Worm (Caenorhabditis elegans) whole organism, L1 larva: ENCODE measurements around the gene R13H4.5.
A peak's percentile ranks its signal among the peaks of the same experiment; 100 is the strongest.

Experiments
- C04F5.9 ChIP-seq: sonication (generic microtip); optimal IDR thresholded peaks from 2 replicates; lab custom pipeline; 2016; ENCODE audit warnings: missing genetic modification characterization, missing compliant biosample characterization
- C16A3.4 ChIP-seq: fragments of 150-350 bp; optimal IDR thresholded peaks from 2 replicates; lab custom pipeline; 2014; ENCODE audit warnings: missing biosample characterization, missing genetic modification characterization
- C34B4.2 ChIP-seq: sonication (generic microtip); optimal IDR thresholded peaks from 2 replicates; lab custom pipeline; 2017; ENCODE audit warnings: mild to moderate bottlenecking, missing genetic modification characterization, missing compliant biosample characterization
- blmp-1 ChIP-seq: fragments of 150-350 bp; optimal IDR thresholded peaks from 2 replicates; lab custom pipeline; 2014; ENCODE audit warnings: missing biosample characterization, missing genetic modification characterization
- ceh-63 ChIP-seq: fragments of 200-800 bp; sonication (Bioruptor generic); optimal IDR thresholded peaks from 2 replicates; lab custom pipeline; 2018; ENCODE audit warnings: mild to moderate bottlenecking, missing genetic modification characterization, missing compliant biosample characterization
- ceh-82 ChIP-seq, 3 experiments: fragments of 150-350 bp in 1 of 3; sonication (generic microtip) in 2 of 3; optimal IDR thresholded peaks; 2 replicates each; lab custom pipeline; 2014 to 2017; ENCODE audit warnings: missing biosample characterization in 3 of 3, missing genetic modification characterization in 3 of 3
- ceh-90 ChIP-seq: sonication (generic microtip); optimal IDR thresholded peaks from 2 replicates; lab custom pipeline; 2016; ENCODE audit warnings: missing genetic modification characterization, missing compliant biosample characterization
- efl-1 ChIP-seq, 4 experiments: fragments of 150-350 bp; optimal IDR thresholded peaks in 3 of 4; peaks in 1 of 4; 1 replicate in 1 of 4; 2 replicates in 3 of 4; lab custom pipeline; 2014; ENCODE audit warnings: missing biosample characterization in 2 of 4, missing genetic modification characterization in 2 of 4, missing genetic modification reagents in 2 of 4
- efl-3 ChIP-seq: fragments of 200-800 bp; sonication (Bioruptor generic); optimal IDR thresholded peaks from 2 replicates; lab custom pipeline; 2018; ENCODE audit warnings: mild to moderate bottlenecking, missing genetic modification characterization, missing compliant biosample characterization
- egl-27 ChIP-seq, 2 experiments: fragments of 150-350 bp in 1 of 2; sonication (generic microtip); optimal IDR thresholded peaks; 3 replicates each; lab custom pipeline; 2017 to 2018; ENCODE audit warnings: missing biosample characterization in 2 of 2, missing genetic modification characterization in 2 of 2, missing genetic modification reagents in 2 of 2
- elt-2 ChIP-seq: sonication (generic microtip); optimal IDR thresholded peaks from 2 replicates; lab custom pipeline; 2016; ENCODE audit warnings: missing genetic modification characterization, mild to moderate bottlenecking, inconsistent platforms, missing compliant biosample characterization, missing genetic modification reagents
- elt-3 ChIP-seq, 6 experiments: fragments of 150-350 bp in 1 of 6; sonication (generic microtip); optimal IDR thresholded peaks; 2 replicates each; lab custom pipeline; 2017 to 2018; ENCODE audit warnings: missing biosample characterization in 6 of 6, missing genetic modification characterization in 6 of 6, inconsistent platforms in 1 of 6
- ets-5 ChIP-seq: fragments of 200-800 bp; sonication (Bioruptor generic); IDR thresholded peaks from 2 replicates; pipeline ENCODE4 v1.3.6; 2022; ENCODE audit warnings: missing genetic modification characterization, missing compliant biosample characterization
- fkh-4 ChIP-seq: sonication (generic microtip); optimal IDR thresholded peaks from 2 replicates; lab custom pipeline; 2016; ENCODE audit warnings: missing compliant biosample characterization, missing genetic modification characterization, borderline replicate concordance
- fos-1 ChIP-seq: fragments of 150-350 bp; optimal IDR thresholded peaks from 2 replicates; lab custom pipeline; 2014; ENCODE audit warnings: missing biosample characterization, missing genetic modification characterization
- hlh-17 ChIP-seq: fragments of 200-800 bp; sonication (Bioruptor generic); optimal IDR thresholded peaks from 2 replicates; lab custom pipeline; 2018; ENCODE audit warnings: missing genetic modification characterization, mild to moderate bottlenecking, missing compliant biosample characterization, moderate library complexity, borderline replicate concordance
- hpl-2 ChIP-seq: fragments of 150-350 bp; optimal IDR thresholded peaks from 2 replicates; lab custom pipeline; 2014; ENCODE audit warnings: missing biosample characterization, missing genetic modification reagents, missing genetic modification characterization
- jun-1 ChIP-seq: fragments of 150-350 bp; optimal IDR thresholded peaks from 2 replicates; lab custom pipeline; 2014; ENCODE audit warnings: missing biosample characterization, missing genetic modification reagents, missing genetic modification characterization
- lin-14 ChIP-seq: fragments of 200-800 bp; sonication (Bioruptor generic); optimal IDR thresholded peaks from 2 replicates; lab custom pipeline; 2018; ENCODE audit warnings: mild to moderate bottlenecking, missing genetic modification characterization, moderate library complexity, missing compliant biosample characterization
- lin-15B ChIP-seq: fragments of 150-350 bp; sonication (generic microtip); optimal IDR thresholded peaks from 3 replicates; lab custom pipeline; 2014; ENCODE audit warnings: missing biosample characterization, missing genetic modification characterization
- lin-35 ChIP-seq, 2 experiments: fragments of 150-350 bp; optimal IDR thresholded peaks; 2 replicates each; lab custom pipeline; 2014; ENCODE audit warnings: missing biosample characterization in 2 of 2, missing genetic modification characterization in 2 of 2, missing genetic modification reagents in 2 of 2
- lir-3 ChIP-seq: sonication (generic microtip); optimal IDR thresholded peaks from 2 replicates; lab custom pipeline; 2016; ENCODE audit warnings: mild to moderate bottlenecking, missing genetic modification characterization, moderate library complexity, missing compliant biosample characterization; ENCODE audit not compliant: poor library complexity
- mep-1 ChIP-seq: fragments of 150-350 bp; optimal IDR thresholded peaks from 2 replicates; lab custom pipeline; 2014; ENCODE audit warnings: missing biosample characterization, missing genetic modification characterization
- nhr-12 ChIP-seq: sonication (generic microtip); optimal IDR thresholded peaks from 2 replicates; lab custom pipeline; 2017; ENCODE audit warnings: missing biosample characterization, missing genetic modification characterization
- nhr-20 ChIP-seq: sonication (generic microtip); optimal IDR thresholded peaks from 2 replicates; lab custom pipeline; 2016; ENCODE audit warnings: mild to moderate bottlenecking, missing genetic modification characterization, missing compliant biosample characterization
- nhr-71 ChIP-seq: sonication (generic microtip); optimal IDR thresholded peaks from 2 replicates; lab custom pipeline; 2016; ENCODE audit warnings: mild to moderate bottlenecking, missing genetic modification characterization, moderate library complexity, missing compliant biosample characterization
- nhr-85 ChIP-seq: sonication (generic microtip); peaks from one replicate; lab custom pipeline; 2016; ENCODE audit warnings: missing genetic modification characterization, inconsistent platforms, missing compliant biosample characterization
- nhr-90 ChIP-seq: sonication (generic microtip); optimal IDR thresholded peaks from 2 replicates; lab custom pipeline; 2016; ENCODE audit warnings: mild to moderate bottlenecking, missing genetic modification characterization, missing compliant biosample characterization; ENCODE audit not compliant: poor library complexity
- pag-3 ChIP-seq: sonication (generic microtip); optimal IDR thresholded peaks from 2 replicates; lab custom pipeline; 2017; ENCODE audit warnings: missing genetic modification characterization, mild to moderate bottlenecking, missing compliant biosample characterization, antibody characterized with exemption, borderline replicate concordance; ENCODE audit not compliant: insufficient read depth
- skn-1 ChIP-seq: fragments of 150-350 bp; optimal IDR thresholded peaks from 2 replicates; lab custom pipeline; 2014; ENCODE audit warnings: missing biosample characterization, missing genetic modification characterization
- sup-37 ChIP-seq: fragments of 200-800 bp; sonication (Bioruptor generic); optimal IDR thresholded peaks from 2 replicates; lab custom pipeline; 2018; ENCODE audit warnings: mild to moderate bottlenecking, missing genetic modification characterization, missing compliant biosample characterization
- tbx-2 ChIP-seq: sonication (generic microtip); optimal IDR thresholded peaks from 2 replicates; lab custom pipeline; 2016; ENCODE audit warnings: missing genetic modification characterization, missing compliant biosample characterization
- unc-30 ChIP-seq: sonication (generic microtip); optimal IDR thresholded peaks from 2 replicates; lab custom pipeline; 2017; ENCODE audit warnings: missing biosample characterization, missing genetic modification characterization
- unc-86 ChIP-seq: sonication (generic microtip); optimal IDR thresholded peaks from 2 replicates; lab custom pipeline; 2016; ENCODE audit warnings: missing genetic modification characterization, missing compliant biosample characterization
- xbp-1 ChIP-seq: sonication (generic microtip); optimal IDR thresholded peaks from 2 replicates; lab custom pipeline; 2016; ENCODE audit warnings: missing genetic modification characterization, missing compliant biosample characterization
- zip-4 ChIP-seq: fragments of 200-800 bp; sonication (Bioruptor generic); optimal IDR thresholded peaks from 2 replicates; lab custom pipeline; 2018; ENCODE audit warnings: mild to moderate bottlenecking, missing genetic modification characterization, moderate library complexity, missing compliant biosample characterization
- ztf-4 ChIP-seq: fragments of 150-350 bp; optimal IDR thresholded peaks from 2 replicates; lab custom pipeline; 2014; ENCODE audit warnings: missing biosample characterization, missing genetic modification characterization

The R13H4.5 gene

ce11 chrV:11896322-11896898 is 35.9 kb downstream of the R13H4.5 start (continued):
- TF ChIP-seq ceh-90 (tag; lab: Kevin White, UChicago) (no peak), nhr-71 (tag; lab: Kevin White, UChicago) (peak; percentile 40), unc-86 (no peak), fos-1 (no peak), lir-3 (tag; lab: Kevin White, UChicago) (no peak), lin-35 (GFP tag; optimal IDR thresholded peaks at IDR 0.05; lab: Kevin White, UChicago) (peak; percentile 51 to 84), blmp-1 (tag; lab: Kevin White, UChicago) (peak; percentile 67), nhr-20 (tag; lab: Kevin White, UChicago) (peak; percentile 81), efl-3 (no peak), ets-5 (GFP tag; lab: Robert Waterston, UW) (no peak), ztf-4 (tag; lab: Kevin White, UChicago) (no peak), ceh-82 (tag; optimal IDR thresholded peaks at IDR 0.05; lab: Kevin White, UChicago) (no peak), mep-1 (tag; lab: Kevin White, UChicago) (peak; percentile 60), sup-37 (GFP tag; lab: Kevin White, UChicago) (no peak), hlh-17 (GFP tag; lab: Kevin White, UChicago) (no peak)

ce11 chrV:11897604-11898003 is 37.1 kb downstream of the R13H4.5 start:
- TF ChIP-seq nhr-85 (tag; lab: Kevin White, UChicago) (peak; percentile 53), xbp-1 (tag; lab: Kevin White, UChicago) (no peak), hlh-17 (GFP tag; lab: Kevin White, UChicago) (no peak), C16A3.4 (peak; percentile 14), nhr-12 (no peak), tbx-2 (tag; lab: Kevin White, UChicago) (no peak), lin-15B (tag; lab: Kevin White, UChicago) (no peak), ceh-63 (GFP tag; lab: Kevin White, UChicago) (no peak), fkh-4 (tag; lab: Kevin White, UChicago) (no peak), lin-14 (GFP tag; lab: Kevin White, UChicago) (peak; percentile 58), hpl-2 (GFP tag; lab: Kevin White, UChicago) (no peak), C34B4.2 (tag; lab: Kevin White, UChicago) (no peak), blmp-1 (tag; lab: Kevin White, UChicago) (peak; percentile 75), egl-27 (tag; optimal IDR thresholded peaks at IDR 0.05; lab: Kevin White, UChicago) (no peak), zip-4 (GFP tag; lab: Kevin White, UChicago) (no peak)

- TF ChIP-seq elt-3 (tag; optimal IDR thresholded peaks at IDR 0.05; lab: Kevin White, UChicago) (no peak), blmp-1 (tag; lab: Kevin White, UChicago) (peak; percentile 87)
Observed at ce11 chrV:11899149-11899548, 38.7 kb downstream of the R13H4.5 start, which contains the start of gene sma-1. Gene sma-1 (plus strand): TSS chrV:11899449.

- TF ChIP-seq elt-2 (tag; lab: Kevin White, UChicago) (peak; percentile 18), hlh-17 (GFP tag; lab: Kevin White, UChicago) (no peak)
- TF ChIP-seq, all 84 proteins: peak for 1
Observed at ce11 chrV:11900127-11900526, 39.7 kb downstream of the R13H4.5 start.

- no peak for TF ChIP-seq egl-27 (tag; optimal IDR thresholded peaks at IDR 0.05; lab: Kevin White, UChicago)
- no peak for TF ChIP-seq jun-1 (tag; lab: Kevin White, UChicago)
- no peak for TF ChIP-seq C04F5.9
- no peak for TF ChIP-seq skn-1 (tag; lab: Kevin White, UChicago)
- no peak for TF ChIP-seq C34B4.2 (tag; lab: Kevin White, UChicago)
- no peak for TF ChIP-seq blmp-1 (tag; lab: Kevin White, UChicago)
- TF ChIP-seq unc-30: no peak
- TF ChIP-seq nhr-90 (tag; lab: Kevin White, UChicago): no peak
- TF ChIP-seq ceh-82 (tag; optimal IDR thresholded peaks at IDR 0.05; lab: Kevin White, UChicago): no peak
- no peak for TF ChIP-seq nhr-71 (tag; lab: Kevin White, UChicago)
- no peak for TF ChIP-seq pag-3 (tag; lab: Kevin White, UChicago)
- TF ChIP-seq elt-3 (tag; optimal IDR thresholded peaks at IDR 0.05; lab: Kevin White, UChicago): no peak
- no peak for TF ChIP-seq efl-1 (optimal IDR thresholded peaks at IDR 0.05; lab: Kevin White, UChicago)
- no peak for TF ChIP-seq efl-1 (GFP tag; optimal IDR thresholded peaks at IDR 0.05 in 1 of 2; lab: Kevin White, UChicago)
- no peak for TF ChIP-seq unc-86
- TF ChIP-seq nhr-85 (tag; lab: Kevin White, UChicago): no peak
Observed at ce11 chrV:11901260-11901659, 40.8 kb downstream of the R13H4.5 start.
